Worm (Caenorhabditis elegans): ENCODE results near the gene Y49E10.4.

DNA sequence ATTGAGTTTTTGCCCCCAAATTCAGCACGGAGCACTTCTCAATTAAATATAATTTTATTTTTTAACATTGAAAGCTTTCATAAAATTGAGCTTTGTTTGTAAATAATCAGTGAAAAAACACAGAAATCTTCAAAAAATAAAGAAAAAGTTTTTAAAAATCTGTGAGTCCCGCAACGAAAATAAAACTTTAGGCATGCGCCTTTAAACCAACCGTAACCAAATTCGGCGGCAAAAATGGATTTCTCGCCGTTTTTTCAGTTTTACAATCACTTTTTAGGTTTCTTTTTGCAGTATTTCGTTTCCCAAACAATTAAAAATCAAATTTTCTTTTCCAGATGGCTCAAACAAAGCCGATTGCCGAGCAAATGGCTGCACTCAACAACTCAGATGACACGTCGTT, 42.9 kb upstream of the Y49E10.4 start, which contains the start of gene pie-1:
- TF ChIP-seq unc-39 (tag; optimal IDR thresholded peaks at IDR 0.05) = no peak
- TF ChIP-seq nhr-237 (tag; optimal IDR thresholded peaks at IDR 0.05) = no peak
- TF ChIP-seq zip-8 (tag; optimal IDR thresholded peaks at IDR 0.05) = no peak
- TF ChIP-seq nhr-12 (tag; optimal IDR thresholded peaks at IDR 0.05) = no peak
- no peak for TF ChIP-seq nhr-76 (tag; optimal IDR thresholded peaks at IDR 0.05)
- no peak for TF ChIP-seq elt-3 (tag; optimal IDR thresholded peaks at IDR 0.05)

Data from whole organism, mixed stage, embryonic.